Worm (Caenorhabditis elegans) whole organism, early embryonic: ENCODE results near the gene sre-41.

Experiments
- B0310.2 ChIP-seq: sonication (generic microtip); optimal IDR thresholded peaks from 2 replicates; lab custom pipeline; 2016; ENCODE audit warnings: mild to moderate bottlenecking, missing genetic modification characterization, missing compliant biosample characterization
- F13C5.2 ChIP-seq: sonication (generic microtip); optimal IDR thresholded peaks from 2 replicates; lab custom pipeline; 2017; ENCODE audit warnings: mild to moderate bottlenecking, missing genetic modification characterization, inconsistent platforms, missing compliant biosample characterization
- ama-1 ChIP-seq: fragments of 150-350 bp; optimal IDR thresholded peaks from 2 replicates; lab custom pipeline; 2014
- ceh-13 ChIP-seq: fragments of 200-800 bp; sonication (Bioruptor generic); optimal IDR thresholded peaks from 2 replicates; lab custom pipeline; 2018; ENCODE audit warnings: mild to moderate bottlenecking, missing genetic modification characterization, missing compliant biosample characterization
- ceh-36 ChIP-seq: sonication (generic microtip); optimal IDR thresholded peaks from 2 replicates; lab custom pipeline; 2016; ENCODE audit warnings: missing genetic modification characterization, inconsistent platforms, missing compliant biosample characterization
- flt-1 ChIP-seq: fragments of 200-800 bp; sonication (Bioruptor generic); IDR thresholded peaks from 2 replicates; pipeline ENCODE4 v1.3.6; 2022; ENCODE audit warnings: missing genetic modification characterization, missing compliant biosample characterization
- hmbx-1 ChIP-seq: sonication (generic microtip); optimal IDR thresholded peaks from 2 replicates; lab custom pipeline; 2016; ENCODE audit warnings: mild to moderate bottlenecking, missing genetic modification characterization, missing compliant biosample characterization
- hmg-4 ChIP-seq: fragments of 200-800 bp; sonication (Bioruptor generic); optimal IDR thresholded peaks from 2 replicates; lab custom pipeline; 2018; ENCODE audit warnings: mild to moderate bottlenecking, missing genetic modification characterization, missing compliant biosample characterization
- hnd-1 ChIP-seq: sonication (generic microtip); optimal IDR thresholded peaks from 2 replicates; lab custom pipeline; 2016; ENCODE audit warnings: missing genetic modification characterization, missing compliant biosample characterization
- scrt-1 ChIP-seq: fragments of 200-800 bp; sonication (Bioruptor generic); IDR thresholded peaks from 2 replicates; pipeline ENCODE4 v1.3.6; 2022; ENCODE audit warnings: missing genetic modification characterization, missing compliant biosample characterization
- tbx-11 ChIP-seq: fragments of 200-800 bp; sonication (Bioruptor generic); IDR thresholded peaks from 2 replicates; pipeline ENCODE4 v1.3.6; 2022; ENCODE audit warnings: missing genetic modification characterization, missing compliant biosample characterization
- tbx-37 ChIP-seq: fragments of 200-800 bp; sonication (Bioruptor generic); conservative IDR thresholded peaks from 2 replicates; pipeline ENCODE4 v1.3.6; 2022; ENCODE audit warnings: missing genetic modification reagents, missing genetic modification characterization, missing compliant biosample characterization
- tra-4 ChIP-seq: sonication (generic microtip); optimal IDR thresholded peaks from 2 replicates; lab custom pipeline; 2017; ENCODE audit warnings: missing genetic modification characterization, missing compliant biosample characterization

DNA sequence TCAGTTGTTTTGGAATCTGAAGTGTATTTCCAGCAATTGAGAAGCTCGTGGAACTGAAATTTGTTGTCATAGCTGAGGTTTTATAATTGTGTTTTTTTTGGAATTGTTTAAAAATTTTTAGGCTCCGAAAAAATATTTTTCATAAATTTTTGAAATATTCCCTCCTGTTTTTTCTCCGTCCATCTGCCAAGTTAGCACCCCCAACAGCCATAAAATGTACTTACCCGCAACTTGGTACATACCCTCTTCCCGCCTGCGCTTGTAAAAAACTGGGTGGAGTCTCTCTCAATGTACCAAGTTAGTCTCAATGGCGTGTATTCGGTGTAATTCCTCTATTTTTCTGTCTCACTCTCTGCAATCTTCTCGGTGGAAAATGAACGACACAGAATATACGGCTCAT lies 1.7 kb downstream of the sre-41 start, which contains the start of gene Y57A10B.6:
- TF ChIP-seq hmbx-1 (tag; lab: Kevin White, UChicago) (no peak), tra-4 (tag; lab: Kevin White, UChicago) (no peak), ceh-13 (GFP tag; lab: Kevin White, UChicago) (no peak), F13C5.2 (tag; lab: Kevin White, UChicago) (no peak), scrt-1 (no peak), flt-1 (GFP tag; lab: Robert Waterston, UW) (no peak), ama-1 (lab: Kevin White, UChicago) (no peak), hmg-4 (GFP tag; lab: Kevin White, UChicago) (no peak), tbx-37 (GFP tag; lab: Robert Waterston, UW) (no peak), ceh-36 (tag; lab: Kevin White, UChicago) (no peak), B0310.2 (tag; lab: Kevin White, UChicago) (no peak), tbx-11 (GFP tag; lab: Robert Waterston, UW) (no peak), hnd-1 (tag; lab: Kevin White, UChicago) (no peak)
